Fruit fly (Drosophila melanogaster) whole organism, embryonic: ENCODE measurements around the gene CG9338.

Source experiments
- ATbp ChIP-seq: fragments of 200-800 bp; sonication (Bioruptor generic); optimal IDR thresholded peaks from 2 replicates; lab custom pipeline; 2017; ENCODE audit warnings: missing biosample characterization, mild to moderate bottlenecking, missing genetic modification characterization, missing genetic modification reagents
- Bdp1 ChIP-seq: fragments of 200-800 bp; sonication (Bioruptor generic); optimal IDR thresholded peaks from 3 replicates; lab custom pipeline; 2016; ENCODE audit warnings: missing biosample characterization, missing genetic modification characterization
- Blimp-1 ChIP-seq: fragments of 200-800 bp; sonication (Bioruptor generic); optimal IDR thresholded peaks from 3 replicates; lab custom pipeline; 2018; ENCODE audit warnings: missing biosample characterization, missing genetic modification characterization, mild to moderate bottlenecking, moderate library complexity, missing genetic modification reagents
- CG10321 ChIP-seq: fragments of 200-800 bp; sonication (Bioruptor generic); IDR thresholded peaks from 2 replicates; pipeline ENCODE4 v1.3.6; 2022; ENCODE audit warnings: missing biosample characterization, missing genetic modification characterization
- CG10565 ChIP-seq: fragments of 200-800 bp; sonication (Bioruptor generic); optimal IDR thresholded peaks from 3 replicates; lab custom pipeline; 2016; ENCODE audit warnings: missing biosample characterization, mild to moderate bottlenecking, missing genetic modification characterization
- CG14965 ChIP-seq: fragments of 200-800 bp; sonication (Bioruptor generic); optimal IDR thresholded peaks from 2 replicates; lab custom pipeline; 2016; ENCODE audit warnings: missing biosample characterization, missing genetic modification characterization, borderline replicate concordance
- CG15011 ChIP-seq: fragments of 200-800 bp; sonication (Bioruptor generic); optimal IDR thresholded peaks from 3 replicates; lab custom pipeline; 2018; ENCODE audit warnings: missing biosample characterization, mild to moderate bottlenecking, missing genetic modification characterization
- CG15479 ChIP-seq: fragments of 200-800 bp; sonication (Bioruptor generic); optimal IDR thresholded peaks from 3 replicates; lab custom pipeline; 2019; ENCODE audit warnings: missing biosample characterization, mild to moderate bottlenecking, missing genetic modification characterization, moderate library complexity
- CG15696 ChIP-seq: fragments of 200-800 bp; sonication (Bioruptor generic); optimal IDR thresholded peaks from 2 replicates; lab custom pipeline; 2019; ENCODE audit warnings: missing biosample characterization, mild to moderate bottlenecking, missing genetic modification characterization, moderate library complexity
- CG16863 ChIP-seq: fragments of 200-800 bp; sonication (Bioruptor generic); optimal IDR thresholded peaks from 3 replicates; lab custom pipeline; 2016; ENCODE audit warnings: missing biosample characterization, missing genetic modification characterization
- CG17361 ChIP-seq: fragments of 200-800 bp; sonication (Bioruptor generic); IDR thresholded peaks from 3 replicates; pipeline ENCODE4 v1.3.6; 2022; ENCODE audit warnings: missing biosample characterization, missing genetic modification characterization
- CG2129 ChIP-seq: fragments of 200-800 bp; sonication (Bioruptor generic); IDR thresholded peaks from 2 replicates; pipeline ENCODE4 v1.3.6; 2022; ENCODE audit warnings: missing biosample characterization, missing genetic modification characterization; ENCODE audit not compliant: partially characterized antibody
- CG3065 ChIP-seq: fragments of 200-800 bp; sonication (Bioruptor generic); optimal IDR thresholded peaks from 2 replicates; lab custom pipeline; 2016; ENCODE audit warnings: missing biosample characterization, missing genetic modification characterization
- CG32532 ChIP-seq: fragments of 200-800 bp; sonication (Bioruptor generic); IDR thresholded peaks from 2 replicates; pipeline ENCODE4 v1.3.6; 2022; ENCODE audit warnings: missing biosample characterization, missing genetic modification characterization
- CG4854 ChIP-seq: fragments of 200-800 bp; sonication (Bioruptor generic); optimal IDR thresholded peaks from 2 replicates; lab custom pipeline; 2016; ENCODE audit warnings: missing biosample characterization, missing genetic modification characterization, inconsistent platforms
- CG6854 ChIP-seq: fragments of 200-800 bp; sonication (Bioruptor generic); optimal IDR thresholded peaks from 3 replicates; lab custom pipeline; 2017; ENCODE audit warnings: missing biosample characterization, mild to moderate bottlenecking, missing genetic modification characterization
- CG7357 ChIP-seq: fragments of 200-800 bp; sonication (Bioruptor generic); IDR thresholded peaks from 3 replicates; pipeline ENCODE4 v1.3.6; 2022; ENCODE audit warnings: missing biosample characterization, missing genetic modification characterization
- CG8478 ChIP-seq: fragments of >200 bp; optimal IDR thresholded peaks from 2 replicates; lab custom pipeline; 2018
- D19B ChIP-seq: fragments of 200-800 bp; sonication (Bioruptor generic); optimal IDR thresholded peaks from 2 replicates; lab custom pipeline; 2017; ENCODE audit warnings: missing biosample characterization, mild to moderate bottlenecking, missing genetic modification characterization
- Drgx ChIP-seq: fragments of 200-800 bp; sonication (Bioruptor generic); IDR thresholded peaks from 2 replicates; pipeline ENCODE4 v1.3.6; 2022; ENCODE audit warnings: missing biosample characterization, missing genetic modification characterization
- Gsc ChIP-seq: fragments of 200-800 bp; sonication (Bioruptor generic); IDR thresholded peaks from 2 replicates; pipeline ENCODE4 v1.3.6; 2022; ENCODE audit warnings: missing biosample characterization, missing genetic modification characterization
- Hr51 ChIP-seq, 2 experiments: fragments of 200-800 bp; sonication (Bioruptor generic); optimal IDR thresholded peaks; 2 replicates in 1 of 2; 3 replicates in 1 of 2; lab custom pipeline; 2016 to 2018; ENCODE audit warnings: missing biosample characterization in 2 of 2, missing genetic modification characterization in 2 of 2, mild to moderate bottlenecking in 1 of 2, moderate library complexity in 1 of 2
- MTF-1 ChIP-seq: fragments of 200-800 bp; sonication (Bioruptor generic); optimal IDR thresholded peaks from 2 replicates; lab custom pipeline; 2018; ENCODE audit warnings: missing biosample characterization, mild to moderate bottlenecking, missing genetic modification characterization, borderline replicate concordance
- Meics ChIP-seq: fragments of 200-800 bp; sonication (Bioruptor generic); optimal IDR thresholded peaks from 2 replicates; lab custom pipeline; 2017; ENCODE audit warnings: missing biosample characterization, mild to moderate bottlenecking, missing genetic modification characterization
- NC2α ChIP-seq: fragments of 200-800 bp; sonication (Bioruptor generic); optimal IDR thresholded peaks from 2 replicates; lab custom pipeline; 2016; ENCODE audit warnings: missing biosample characterization, missing genetic modification characterization
- Trl ChIP-seq, 3 experiments: fragments of >200 bp in 2 of 3; fragments of 200-800 bp in 1 of 3; sonication (Bioruptor generic) in 1 of 3; optimal IDR thresholded peaks; 2 replicates in 1 of 3; 3 replicates in 2 of 3; lab custom pipeline; 2016 to 2017; ENCODE audit warnings: missing biosample characterization in 1 of 3, missing genetic modification characterization in 1 of 3
- YL-1 ChIP-seq: fragments of 200-800 bp; sonication (Bioruptor generic); optimal IDR thresholded peaks from 3 replicates; lab custom pipeline; 2017; ENCODE audit warnings: missing biosample characterization, mild to moderate bottlenecking, missing genetic modification characterization
- crol ChIP-seq: fragments of 200-800 bp; sonication (Bioruptor generic); IDR thresholded peaks from 2 replicates; pipeline ENCODE4 v1.3.6; 2022; ENCODE audit warnings: missing biosample characterization, missing genetic modification characterization
- dan ChIP-seq: fragments of 200-800 bp; sonication (Bioruptor generic); IDR thresholded peaks from 2 replicates; pipeline ENCODE4 v1.3.6; 2022; ENCODE audit warnings: missing biosample characterization, missing genetic modification characterization
- eve ChIP-seq, 2 experiments: fragments of >200 bp; optimal IDR thresholded peaks; 2 replicates each; lab custom pipeline; 2017; ENCODE audit warnings: missing biosample characterization in 2 of 2, missing genetic modification characterization in 2 of 2
- gce ChIP-seq: fragments of 200-800 bp; sonication (Bioruptor generic); IDR thresholded peaks from 3 replicates; pipeline ENCODE4 v1.3.6; 2022; ENCODE audit warnings: missing biosample characterization, missing genetic modification characterization
- gem ChIP-seq: fragments of 200-800 bp; sonication (Bioruptor generic); optimal IDR thresholded peaks from 2 replicates; lab custom pipeline; 2019; ENCODE audit warnings: missing biosample characterization, mild to moderate bottlenecking, missing genetic modification characterization, moderate library complexity
- h ChIP-seq: fragments of >200 bp; optimal IDR thresholded peaks from 2 replicates; lab custom pipeline; 2017
- inv ChIP-seq: fragments of 200-800 bp; sonication (Bioruptor generic); IDR thresholded peaks from 2 replicates; pipeline ENCODE4 v1.3.6; 2022; ENCODE audit warnings: missing biosample characterization, missing genetic modification characterization; ENCODE audit not compliant: partially characterized antibody
- jumu ChIP-seq: fragments of 200-800 bp; sonication (Bioruptor generic); optimal IDR thresholded peaks from 3 replicates; lab custom pipeline; 2016; ENCODE audit warnings: missing biosample characterization, missing genetic modification characterization
- kni ChIP-seq: fragments of 200-800 bp; sonication (Bioruptor generic); optimal IDR thresholded peaks from 3 replicates; lab custom pipeline; 2017; ENCODE audit warnings: mild to moderate bottlenecking, missing biosample characterization, missing genetic modification reagents, missing genetic modification characterization
- lbe ChIP-seq: fragments of 200-800 bp; sonication (Bioruptor generic); optimal IDR thresholded peaks from 2 replicates; lab custom pipeline; 2016; ENCODE audit warnings: missing biosample characterization, mild to moderate bottlenecking, missing genetic modification characterization
- luna ChIP-seq: fragments of 200-800 bp; sonication (Bioruptor generic); optimal IDR thresholded peaks from 2 replicates; lab custom pipeline; 2016; ENCODE audit warnings: missing biosample characterization, missing genetic modification characterization
- nom ChIP-seq: fragments of 200-800 bp; sonication (Bioruptor generic); optimal IDR thresholded peaks from 2 replicates; lab custom pipeline; 2017; ENCODE audit warnings: missing biosample characterization, missing genetic modification characterization, mild to moderate bottlenecking, moderate library complexity, missing genetic modification reagents
- oc ChIP-seq: fragments of 200-800 bp; sonication (Bioruptor generic); optimal IDR thresholded peaks from 2 replicates; lab custom pipeline; 2018; ENCODE audit warnings: missing biosample characterization, mild to moderate bottlenecking, missing genetic modification characterization, moderate library complexity
- psq ChIP-seq: fragments of 200-800 bp; sonication (Bioruptor generic); optimal IDR thresholded peaks from 2 replicates; lab custom pipeline; 2017; ENCODE audit warnings: missing biosample characterization, missing genetic modification characterization
- ro ChIP-seq: fragments of 200-800 bp; sonication (Bioruptor generic); IDR thresholded peaks from 2 replicates; pipeline ENCODE4 v1.3.6; 2022; ENCODE audit warnings: missing biosample characterization, missing genetic modification characterization
- sens ChIP-seq: fragments of 200-800 bp; sonication (Bioruptor generic); peaks from one replicate; lab custom pipeline; 2016; ENCODE audit warnings: missing biosample characterization, missing genetic modification characterization
- sim ChIP-seq: fragments of 200-800 bp; sonication (Bioruptor generic); IDR thresholded peaks from 2 replicates; pipeline ENCODE4 v1.3.6; 2022; ENCODE audit warnings: missing biosample characterization, missing genetic modification characterization
- so ChIP-seq: fragments of 200-800 bp; sonication (Bioruptor generic); IDR thresholded peaks from 3 replicates; pipeline ENCODE4 v1.3.6; 2022; ENCODE audit warnings: missing biosample characterization, missing genetic modification characterization
- tll ChIP-seq, 2 experiments: fragments of 200-800 bp in 1 of 2; fragments of >200 bp in 1 of 2; sonication (Bioruptor generic) in 1 of 2; optimal IDR thresholded peaks; 2 replicates each; lab custom pipeline; 2017 to 2019; ENCODE audit warnings: missing biosample characterization in 2 of 2, missing genetic modification characterization in 2 of 2, mild to moderate bottlenecking in 1 of 2, moderate library complexity in 1 of 2
- ttk ChIP-seq: fragments of 200-800 bp; sonication (Bioruptor generic); IDR thresholded peaks from 2 replicates; pipeline ENCODE4 v2.1.2; 2022; ENCODE audit warnings: missing biosample characterization, missing genetic modification characterization
- wek ChIP-seq: fragments of 200-800 bp; sonication (Bioruptor generic); optimal IDR thresholded peaks from 3 replicates; lab custom pipeline; 2018; ENCODE audit warnings: missing biosample characterization, mild to moderate bottlenecking, missing genetic modification characterization, moderate library complexity
- zen ChIP-seq: fragments of 200-800 bp; sonication (Bioruptor generic); optimal IDR thresholded peaks from 3 replicates; lab custom pipeline; 2018; ENCODE audit warnings: missing biosample characterization, mild to moderate bottlenecking, missing genetic modification characterization, moderate library complexity

Gene CG9338

DNA sequence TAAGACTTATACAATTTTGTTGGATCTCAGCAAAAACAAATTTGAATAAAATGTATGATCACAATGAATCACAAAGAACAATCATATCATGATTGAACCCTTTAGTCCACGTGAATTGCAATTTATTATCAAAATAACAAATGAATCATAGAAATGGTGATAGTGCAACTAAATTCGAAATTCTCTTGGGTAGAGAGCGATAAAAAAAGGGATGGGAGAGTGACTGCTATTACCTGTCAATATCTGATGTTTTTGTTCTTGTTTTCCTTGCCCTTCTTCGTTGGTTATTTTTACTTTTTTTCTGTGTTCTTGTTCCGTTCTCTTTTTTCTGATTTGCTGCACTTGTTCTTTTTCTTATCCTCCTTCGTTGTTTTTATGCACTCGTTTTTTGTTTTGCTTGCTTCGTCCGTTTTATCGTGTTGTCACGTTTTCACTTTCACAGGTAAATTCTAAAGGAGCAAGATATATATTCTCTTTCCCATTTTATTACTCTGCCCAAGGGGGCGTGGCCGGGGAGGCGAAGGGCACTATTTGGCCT lies 51.7 kb downstream of the CG9338 start:
- TF ChIP-seq CG10321 (no peak), CG32532 (GFP tag; lab: Robert Waterston, UW) (no peak), jumu (no peak), YL-1 (GFP tag; lab: Kevin White, UChicago) (no peak), CG7357 (GFP tag; lab: Robert Waterston, UW) (no peak), crol (GFP tag; lab: Robert Waterston, UW) (no peak), Blimp-1 (GFP tag; lab: Kevin White, UChicago) (peak; percentile 23), CG8478 (no peak), Bdp1 (GFP tag; lab: Kevin White, UChicago) (no peak), nom (GFP tag; lab: Kevin White, UChicago) (peak; percentile 92), CG15479 (peak; percentile 54), CG17361 (GFP tag; lab: Robert Waterston, UW) (no peak), so (GFP tag; lab: Robert Waterston, UW) (no peak), Hr51 (GFP tag; optimal IDR thresholded peaks at IDR 0.05; lab: Kevin White, UChicago) (no peak), CG2129 (no peak), sens (GFP tag; lab: Kevin White, UChicago) (peak; percentile 44), wek (GFP tag; lab: Kevin White, UChicago) (no peak), zen (tag; lab: Kevin White, UChicago) (no peak), CG16863 (GFP tag; lab: Kevin White, UChicago) (no peak), CG6854 (GFP tag; lab: Kevin White, UChicago) (no peak), sim (GFP tag; lab: Robert Waterston, UW) (0 out of 2 replicates have a peak, but pooled peaks have one; percentile 16), D19B (GFP tag; lab: Kevin White, UChicago) (no peak), luna (GFP tag; lab: Kevin White, UChicago) (no peak), inv (GFP tag; lab: Robert Waterston, UW) (no peak), Trl (optimal IDR thresholded peaks at IDR 0.05; lab: Kevin White, UChicago) (peak in 1 of 2 experiments; percentile 18), Trl (GFP tag; optimal IDR thresholded peaks at IDR 0.05; lab: Kevin White, UChicago) (no peak), ATbp (GFP tag; lab: Kevin White, UChicago) (no peak), gem (tag; lab: Kevin White, UChicago) (no peak), CG4854 (GFP tag; lab: Kevin White, UChicago) (no peak), lbe (GFP tag; lab: Kevin White, UChicago) (no peak), Meics (no peak), dan (GFP tag; lab: Robert Waterston, UW) (no peak), psq (GFP tag; lab: Kevin White, UChicago) (peak; percentile 67), CG10565 (GFP tag; lab: Kevin White, UChicago) (no peak), tll (GFP tag; optimal IDR thresholded peaks at IDR 0.05; lab: Kevin White, UChicago) (peak in 1 of 2 experiments; percentile 12), CG15696 (tag; lab: Kevin White, UChicago) (no peak), gce (GFP tag; lab: Robert Waterston, UW) (no peak), kni (peak; percentile 24), h (lab: Kevin White, UChicago) (no peak), NC2α (GFP tag; lab: Kevin White, UChicago) (no peak), Drgx (GFP tag; lab: Robert Waterston, UW) (no peak), oc (tag; lab: Kevin White, UChicago) (no peak), Gsc (GFP tag; lab: Robert Waterston, UW) (no peak), MTF-1 (GFP tag; lab: Kevin White, UChicago) (no peak), ro (GFP tag; lab: Robert Waterston, UW) (no peak), eve (GFP tag; optimal IDR thresholded peaks at IDR 0.05; lab: Kevin White, UChicago) (peak in 1 of 2 experiments; percentile 55), ttk (no peak), CG14965 (GFP tag; lab: Kevin White, UChicago) (no peak), CG3065 (GFP tag; lab: Kevin White, UChicago) (peak; percentile 65), CG15011 (no peak)
